Fruit fly (Drosophila melanogaster): ENCODE results near the gene mAChR-B.

DNA sequence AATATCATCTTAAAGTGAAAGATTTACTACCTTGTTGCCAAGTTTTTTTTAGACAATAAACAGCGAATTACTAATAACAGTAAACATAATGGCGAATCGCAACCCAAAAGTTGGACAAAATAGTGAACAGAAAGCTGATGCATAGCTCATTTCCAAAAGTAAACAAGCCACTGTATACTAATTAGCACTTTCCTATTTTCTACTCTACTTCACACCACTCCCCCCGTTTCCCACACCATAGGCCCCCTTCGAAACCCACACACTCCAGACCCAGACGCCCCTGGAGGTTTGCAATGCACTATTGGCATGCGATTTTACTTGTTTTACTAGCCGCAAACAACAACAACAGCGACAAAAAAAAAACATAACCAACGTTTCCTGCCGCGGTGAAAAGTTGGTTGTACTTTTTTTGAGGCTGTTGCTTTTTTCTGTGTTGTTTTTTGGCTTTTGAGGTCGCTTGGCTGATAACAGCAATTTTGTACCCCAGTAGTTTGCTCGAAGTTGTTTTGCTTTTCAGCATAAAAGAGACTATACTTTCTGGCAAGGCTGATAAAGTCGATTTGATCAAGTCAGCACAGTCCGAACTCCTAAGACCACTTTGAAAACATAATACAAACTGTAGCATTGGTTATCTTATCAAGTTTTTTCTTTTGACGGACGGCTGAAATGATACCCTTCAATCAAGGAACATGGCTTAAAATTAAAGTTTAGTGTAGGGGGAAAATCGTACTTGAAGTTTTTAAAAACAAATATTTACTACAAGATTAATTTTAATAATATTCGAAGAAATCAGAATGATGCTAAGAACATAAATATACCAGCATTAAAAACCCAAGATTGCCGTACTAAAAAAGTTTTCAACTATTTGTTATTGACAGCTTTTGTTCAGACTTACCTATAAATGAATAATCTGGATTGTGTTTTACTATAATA lies 48.1 kb downstream of the mAChR-B start:
- TF ChIP-seq CG8478 (optimal IDR thresholded peaks at IDR 0.05) (no peak), CTCF (optimal IDR thresholded peaks at IDR 0.05) (no peak)
